Fruit fly (Drosophila melanogaster): ENCODE measurements around the gene CG15760.

The CG15760 gene

dm6 chrX:13669366-13669765, at the start of gene CG15760:
TSS of gene CG15760 (plus strand) at chrX:13669699.
- TF ChIP-seq esn (GFP tag; optimal IDR thresholded peaks at IDR 0.05): peak; percentile 14
- TF ChIP-seq CG3032 (tag; optimal IDR thresholded peaks at IDR 0.05): no peak

- TF ChIP-seq Ets96B (tag; optimal IDR thresholded peaks at IDR 0.05): peak; percentile 22
- 0 out of 3 replicates have a peak, but pooled peaks have one; percentile 21 for TF ChIP-seq CG6163 (GFP tag; IDR thresholded peaks at IDR 0.05)
- TF ChIP-seq CG8319 (GFP tag; optimal IDR thresholded peaks at IDR 0.05): no peak
- TF ChIP-seq ss (GFP tag; optimal IDR thresholded peaks at IDR 0.05): peak; percentile 49 to 59
- peak; percentile 29 for TF ChIP-seq CG6276 (GFP tag; optimal IDR thresholded peaks at IDR 0.05)
- TF ChIP-seq vri (GFP tag; optimal IDR thresholded peaks at IDR 0.05): peak; percentile 44
- peak; percentile 59 for TF ChIP-seq Sox14 (GFP tag; optimal IDR thresholded peaks at IDR 0.05)
- no peak for TF ChIP-seq CG3032 (tag; optimal IDR thresholded peaks at IDR 0.05)
- no peak for TF ChIP-seq CG7368 (GFP tag; optimal IDR thresholded peaks at IDR 0.05)
- peak; percentile 50 for TF ChIP-seq fkh (GFP tag; optimal IDR thresholded peaks at IDR 0.05)
- TF ChIP-seq CG9139 (GFP tag; optimal IDR thresholded peaks at IDR 0.05): peak; percentile 50
- peak; percentile 30 for TF ChIP-seq Eip93F (GFP tag; optimal IDR thresholded peaks at IDR 0.05)
- peak; percentile 13 for TF ChIP-seq CG1621 (tag; optimal IDR thresholded peaks at IDR 0.05)
- peak; percentile 43 for TF ChIP-seq Lpt (GFP tag; optimal IDR thresholded peaks at IDR 0.05)
- no peak for TF ChIP-seq fd59A (GFP tag; optimal IDR thresholded peaks at IDR 0.05)
- peak; percentile 10 for TF ChIP-seq CG3919 (GFP tag; optimal IDR thresholded peaks at IDR 0.05)
- TF ChIP-seq Eip75B (GFP tag; optimal IDR thresholded peaks at IDR 0.05): peak; percentile 20
- TF ChIP-seq Eip78C (GFP tag): peak; percentile 73
- peak; percentile 23 for TF ChIP-seq CG6808 (GFP tag; optimal IDR thresholded peaks at IDR 0.05)
- TF ChIP-seq esn (GFP tag; optimal IDR thresholded peaks at IDR 0.05): peak; percentile 39
- no peak for TF ChIP-seq CG11902 (GFP tag; optimal IDR thresholded peaks at IDR 0.05)
- TF ChIP-seq topi (GFP tag; optimal IDR thresholded peaks at IDR 0.05): peak; percentile 1
Measured at dm6 chrX:13624334-13625079, 45.0 kb upstream of the CG15760 start, which contains the start of the genes CG2691 and NFAT. TSS of gene CG2691 (minus strand) at chrX:13624408. TSS of gene NFAT (plus strand) at chrX:13624745.

- peak; percentile 28; the same call in 1 of the 2 replicates for TF ChIP-seq CG15336 (GFP tag; IDR thresholded peaks at IDR 0.05)
- peak in 1 of 2 experiments; percentile 24 for TF ChIP-seq ss (GFP tag; optimal IDR thresholded peaks at IDR 0.05)
- TF ChIP-seq dsx (GFP tag; optimal IDR thresholded peaks at IDR 0.05; ENCODE audit: poor library complexity, severe bottlenecking): peak; percentile 53
- TF ChIP-seq Eip78C (GFP tag): peak; percentile 37
- TF ChIP-seq eg (GFP tag; IDR thresholded peaks at IDR 0.05): peak; percentile 46; the same call in 1 of the 3 replicates
- TF ChIP-seq CG11294 (GFP tag; IDR thresholded peaks at IDR 0.05): no peak
- peak; percentile 20 for TF ChIP-seq spab (GFP tag; optimal IDR thresholded peaks at IDR 0.05)
- TF ChIP-seq CG10669 (GFP tag; optimal IDR thresholded peaks at IDR 0.05): no peak
- TF ChIP-seq svp (GFP tag): no peak
Measured at dm6 chrX:13625080-13625723, 44.3 kb upstream of the CG15760 start.

- TF ChIP-seq fkh (GFP tag; optimal IDR thresholded peaks at IDR 0.05) (peak; percentile 58), CG34406 (GFP tag; optimal IDR thresholded peaks at IDR 0.05) (no peak), fd59A (GFP tag; optimal IDR thresholded peaks at IDR 0.05) (no peak), Smox (GFP tag; optimal IDR thresholded peaks at IDR 0.05) (no peak), topi (GFP tag; optimal IDR thresholded peaks at IDR 0.05) (no peak), fd85E (GFP tag; optimal IDR thresholded peaks at IDR 0.05) (no peak)
Measured at dm6 chrX:13625888-13626578, 43.5 kb upstream of the CG15760 start.

All from whole organism, prepupa.